Worm (Caenorhabditis elegans) whole organism, L2 larva: ENCODE measurements around the gene M106.8.

Experiments
- Y55F3AM.14 ChIP-seq: fragments of 200-800 bp; sonication (Bioruptor generic); optimal IDR thresholded peaks from 2 replicates; lab custom pipeline; 2018; ENCODE audit warnings: mild to moderate bottlenecking, missing genetic modification characterization, missing compliant biosample characterization
- ZK546.5 ChIP-seq: sonication (generic microtip); optimal IDR thresholded peaks from 2 replicates; lab custom pipeline; 2017; ENCODE audit warnings: missing biosample characterization, missing genetic modification characterization
- alr-1 ChIP-seq: fragments of 150-350 bp; optimal IDR thresholded peaks from 2 replicates; lab custom pipeline; 2014; ENCODE audit warnings: missing biosample characterization, missing genetic modification characterization
- aly-2 ChIP-seq: fragments of 150-350 bp; optimal IDR thresholded peaks from 2 replicates; lab custom pipeline; 2014; ENCODE audit warnings: missing biosample characterization, missing genetic modification characterization
- crh-2 ChIP-seq: sonication (generic microtip); optimal IDR thresholded peaks from 2 replicates; lab custom pipeline; 2017; ENCODE audit warnings: missing biosample characterization, missing genetic modification characterization
- elt-1 ChIP-seq: fragments of 150-350 bp; optimal IDR thresholded peaks from 2 replicates; lab custom pipeline; 2014; ENCODE audit warnings: missing biosample characterization, missing genetic modification characterization
- elt-3 ChIP-seq: sonication (generic microtip); optimal IDR thresholded peaks from 2 replicates; lab custom pipeline; 2017; ENCODE audit warnings: missing biosample characterization, missing genetic modification characterization
- lin-13 ChIP-seq: fragments of 150-350 bp; optimal IDR thresholded peaks from 2 replicates; lab custom pipeline; 2014; ENCODE audit warnings: missing biosample characterization, missing genetic modification reagents, missing genetic modification characterization
- mab-5 ChIP-seq: fragments of 150-350 bp; optimal IDR thresholded peaks from 2 replicates; lab custom pipeline; 2014; ENCODE audit warnings: missing biosample characterization, missing genetic modification characterization
- nhr-25 ChIP-seq: fragments of 150-350 bp; sonication (generic microtip); optimal IDR thresholded peaks from 3 replicates; lab custom pipeline; 2014; ENCODE audit warnings: missing biosample characterization, missing genetic modification characterization
- nhr-77 ChIP-seq: fragments of 150-350 bp; optimal IDR thresholded peaks from 2 replicates; lab custom pipeline; 2014; ENCODE audit warnings: missing biosample characterization, missing genetic modification characterization
- sma-9 ChIP-seq, 2 experiments: fragments of 150-350 bp in 1 of 2; sonication (generic microtip) in 1 of 2; optimal IDR thresholded peaks; 2 replicates each; lab custom pipeline; 2014 to 2016; ENCODE audit warnings: missing genetic modification characterization in 2 of 2, mild to moderate bottlenecking in 1 of 2, missing biosample characterization in 1 of 2, missing compliant biosample characterization in 1 of 2, missing genetic modification reagents in 1 of 2, moderate library complexity in 1 of 2
- unc-55 ChIP-seq: fragments of 150-350 bp; sonication (generic microtip); optimal IDR thresholded peaks from 3 replicates; lab custom pipeline; 2014; ENCODE audit warnings: missing biosample characterization, missing genetic modification reagents, missing genetic modification characterization
- ztf-1 ChIP-seq: fragments of 200-800 bp; sonication (Bioruptor generic); conservative IDR thresholded peaks from 2 replicates; pipeline ENCODE4 v1.3.6; 2022; ENCODE audit warnings: missing genetic modification characterization, missing compliant biosample characterization

Gene M106.8

DNA sequence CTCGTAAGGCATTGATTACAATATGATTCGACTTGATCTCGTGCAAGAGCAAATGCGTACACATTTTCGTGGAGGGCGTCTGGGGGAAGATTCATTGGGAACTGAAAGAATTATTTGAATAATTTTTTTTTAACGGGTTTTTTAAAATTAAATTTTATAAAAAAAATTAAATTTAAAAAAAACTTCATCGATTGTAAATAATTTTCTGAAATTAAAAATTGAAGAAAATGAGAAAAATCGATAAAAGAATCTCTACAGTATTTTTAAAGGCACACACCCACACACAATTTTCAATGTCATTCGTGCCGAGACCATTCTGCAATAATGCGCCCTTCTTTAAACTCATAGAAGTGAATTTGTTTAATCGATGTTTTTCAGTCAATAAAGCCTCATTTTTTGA is 47.2 kb downstream of the M106.8 start, which contains the start of gene set-14:
Gene set-14 (minus strand): TSS at position 101 of the 400 bp plus-strand sequence.
- TF ChIP-seq elt-1 (tag; lab: Kevin White, UChicago): no peak

DNA sequence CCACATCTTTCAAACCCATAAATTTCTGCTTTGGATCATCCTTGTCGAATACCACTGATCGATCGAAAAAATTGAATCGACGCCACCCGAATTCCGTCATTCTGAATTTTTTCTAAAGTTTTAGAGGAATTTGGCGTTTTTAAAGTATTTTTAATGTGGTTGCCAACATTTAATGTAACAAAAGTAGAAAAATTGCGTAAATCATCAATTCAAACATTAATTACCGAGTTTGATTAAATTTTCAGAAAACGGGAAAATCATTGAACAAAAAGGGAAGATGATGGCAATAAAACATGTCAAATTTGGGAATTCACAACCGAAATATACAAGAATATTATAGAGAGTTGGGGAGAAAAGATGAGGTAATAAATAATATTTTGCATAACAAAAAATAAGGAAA is 50.0 kb downstream of the M106.8 start, which contains the start of gene vps-11:
Gene vps-11 (minus strand): TSS at position 101 of the 400 bp plus-strand sequence.
- no peak for TF ChIP-seq elt-3
- TF ChIP-seq ZK546.5 (tag; lab: Kevin White, UChicago): no peak
- no peak for TF ChIP-seq nhr-77 (tag; lab: Kevin White, UChicago)
- TF ChIP-seq lin-13 (GFP tag; lab: Kevin White, UChicago): no peak
- no peak for TF ChIP-seq unc-55 (GFP tag; lab: Kevin White, UChicago)
- TF ChIP-seq nhr-25: no peak
- TF ChIP-seq crh-2 (tag; lab: Kevin White, UChicago): no peak
- no peak for TF ChIP-seq mab-5 (tag; lab: Kevin White, UChicago)
- no peak for TF ChIP-seq Y55F3AM.14 (GFP tag; lab: Kevin White, UChicago)
- TF ChIP-seq aly-2 (tag; lab: Kevin White, UChicago): no peak
- no peak for TF ChIP-seq ztf-1 (GFP tag; lab: Robert Waterston, UW)
- TF ChIP-seq sma-9 (GFP tag; optimal IDR thresholded peaks at IDR 0.05; lab: Kevin White, UChicago): no peak
- no peak for TF ChIP-seq sma-9 (tag; optimal IDR thresholded peaks at IDR 0.05; lab: Kevin White, UChicago)
- TF ChIP-seq, all 48 proteins: peak for 0

DNA sequence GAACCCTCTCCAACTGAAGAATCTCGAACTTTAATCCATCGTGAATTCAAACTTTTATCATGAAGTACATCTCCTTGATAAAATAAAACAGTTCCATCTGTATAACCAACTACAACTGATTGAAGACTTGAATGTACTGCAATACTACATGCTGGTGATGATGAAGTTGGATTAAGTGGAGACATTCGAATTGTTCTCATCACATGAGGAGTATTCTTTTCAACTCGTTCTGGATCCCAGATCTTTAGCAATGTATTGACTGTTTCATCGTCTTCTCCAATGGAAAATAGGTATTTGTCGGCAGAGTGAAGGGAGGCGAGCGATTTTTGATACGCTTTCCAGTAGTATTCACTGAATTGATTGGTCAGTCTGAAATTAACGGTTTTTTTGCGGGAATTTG is 50.8 kb downstream of the M106.8 start:
- TF ChIP-seq alr-1 (tag; lab: Kevin White, UChicago): no peak
